Worm (Caenorhabditis elegans): ENCODE measurements around the gene Y54G2A.44.

DNA sequence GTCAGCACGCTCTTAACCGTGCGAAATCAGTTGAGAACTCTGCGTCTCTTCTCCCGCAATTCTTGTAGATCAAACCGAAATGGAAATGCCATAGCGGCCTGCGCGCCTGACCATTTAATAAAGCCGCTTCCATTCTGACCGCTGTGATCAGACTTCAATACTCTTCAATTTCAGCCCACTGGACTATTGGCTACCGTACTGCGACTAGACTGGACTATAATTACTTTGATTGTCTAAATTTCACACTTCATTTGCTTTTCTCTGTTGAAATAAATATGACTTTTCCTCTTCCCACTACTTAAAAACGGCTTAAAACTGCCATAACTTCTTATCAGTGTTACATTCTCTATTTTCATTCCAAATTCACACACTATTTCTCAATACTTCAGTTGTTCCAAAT is 36.6 kb downstream of the Y54G2A.44 start, which contains the start of gene Y54G2A.7:
- TF ChIP-seq hlh-17 (GFP tag; optimal IDR thresholded peaks at IDR 0.05; ENCODE audit: borderline replicate concordance), result no peak
- no peak for TF ChIP-seq ztf-11 (tag; optimal IDR thresholded peaks at IDR 0.05)
- TF ChIP-seq nhr-11 (tag; optimal IDR thresholded peaks at IDR 0.05), result no peak
- TF ChIP-seq aly-2 (tag; optimal IDR thresholded peaks at IDR 0.05), result no peak
- no peak for TF ChIP-seq unc-130 (tag; optimal IDR thresholded peaks at IDR 0.05)
- no peak for TF ChIP-seq lin-13 (GFP tag; optimal IDR thresholded peaks at IDR 0.05)
- TF ChIP-seq unc-30 (tag; optimal IDR thresholded peaks at IDR 0.05), result no peak
- no peak for TF ChIP-seq fkh-10 (GFP tag; optimal IDR thresholded peaks at IDR 0.05)
- TF ChIP-seq tbx-2 (tag; optimal IDR thresholded peaks at IDR 0.05), result no peak
- TF ChIP-seq lin-39 (tag; optimal IDR thresholded peaks at IDR 0.05), result no peak
- no peak for TF ChIP-seq unc-62 (GFP tag; optimal IDR thresholded peaks at IDR 0.05)
- no peak for TF ChIP-seq efl-3 (GFP tag; optimal IDR thresholded peaks at IDR 0.05)
- no peak for TF ChIP-seq rnt-1 (tag; optimal IDR thresholded peaks at IDR 0.05)
- TF ChIP-seq ceh-63 (GFP tag; optimal IDR thresholded peaks at IDR 0.05), result no peak
